Worm (Caenorhabditis elegans): Measurements from ENCODE around the gene arf-1.

DNA sequence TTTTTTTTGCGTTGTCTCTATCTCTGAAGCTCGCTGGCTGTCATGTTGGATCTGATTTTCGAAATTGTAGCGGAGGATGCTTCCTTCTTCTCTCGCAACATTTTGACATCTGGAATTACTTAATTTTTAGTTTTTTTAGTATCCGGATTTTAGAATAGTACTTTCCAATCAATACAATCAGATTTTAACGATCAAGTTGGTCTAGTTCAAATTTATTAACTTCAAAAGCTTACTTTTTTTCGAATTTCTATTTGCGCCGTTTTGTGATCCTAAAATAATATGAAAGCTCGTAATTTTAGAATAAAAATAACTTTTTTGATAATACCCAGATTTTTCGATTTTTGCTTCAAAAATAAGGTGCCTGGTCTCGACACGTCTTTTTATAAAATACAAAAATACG, 4.6 kb upstream of the arf-1 start, which contains the start of gene B0336.12:
- TF ChIP-seq flt-1 (GFP tag; IDR thresholded peaks at IDR 0.05), result no peak
- TF ChIP-seq klf-2 (GFP tag; conservative IDR thresholded peaks at IDR 0.05), result no peak
- no peak for TF ChIP-seq ref-1 (GFP tag; conservative IDR thresholded peaks at IDR 0.05)

All from whole organism, midembryonic.